Worm (Caenorhabditis elegans) whole organism, early embryonic: ENCODE data around the gene ZK792.7.

ENCODE experiments used
- B0310.2 ChIP-seq: sonication (generic microtip); optimal IDR thresholded peaks from 2 replicates; lab custom pipeline; 2016; ENCODE audit warnings: mild to moderate bottlenecking, missing genetic modification characterization, missing compliant biosample characterization
- F13C5.2 ChIP-seq: sonication (generic microtip); optimal IDR thresholded peaks from 2 replicates; lab custom pipeline; 2017; ENCODE audit warnings: mild to moderate bottlenecking, missing genetic modification characterization, inconsistent platforms, missing compliant biosample characterization
- ama-1 ChIP-seq: fragments of 150-350 bp; optimal IDR thresholded peaks from 2 replicates; lab custom pipeline; 2014
- ets-7 ChIP-seq: sonication (generic microtip); optimal IDR thresholded peaks from 2 replicates; lab custom pipeline; 2016; ENCODE audit warnings: missing genotype, missing genetic modification characterization, missing compliant biosample characterization
- flt-1 ChIP-seq: fragments of 200-800 bp; sonication (Bioruptor generic); IDR thresholded peaks from 2 replicates; pipeline ENCODE4 v1.3.6; 2022; ENCODE audit warnings: missing genetic modification characterization, missing compliant biosample characterization
- hnd-1 ChIP-seq: sonication (generic microtip); optimal IDR thresholded peaks from 2 replicates; lab custom pipeline; 2016; ENCODE audit warnings: missing genetic modification characterization, missing compliant biosample characterization
- pes-1 ChIP-seq: fragments of 200-800 bp; sonication (Bioruptor generic); IDR thresholded peaks from 2 replicates; pipeline ENCODE4 v1.3.6; 2022; ENCODE audit warnings: missing genetic modification reagents, missing genetic modification characterization, missing compliant biosample characterization
- sea-1 ChIP-seq: fragments of 200-800 bp; sonication (Bioruptor generic); conservative IDR thresholded peaks from 2 replicates; pipeline ENCODE4 v1.3.6; 2022; ENCODE audit warnings: missing genetic modification characterization, missing compliant biosample characterization
- tra-4 ChIP-seq: sonication (generic microtip); optimal IDR thresholded peaks from 2 replicates; lab custom pipeline; 2017; ENCODE audit warnings: missing genetic modification characterization, missing compliant biosample characterization

- TF ChIP-seq tra-4 (tag; lab: Kevin White, UChicago) (no peak), pes-1 (no peak), hnd-1 (tag; lab: Kevin White, UChicago) (no peak), F13C5.2 (no peak), sea-1 (no peak), ama-1 (no peak), flt-1 (GFP tag; lab: Robert Waterston, UW) (no peak), ets-7 (tag; lab: Kevin White, UChicago) (no peak), B0310.2 (tag; lab: Kevin White, UChicago) (no peak)
These were observed 7.6 kb downstream of the ZK792.7 start for ce11 chrIV:11701878-11702277.
